Fruit fly (Drosophila melanogaster): ENCODE results near the gene CG5262.
A peak's percentile ranks its signal among the peaks of the same experiment; 100 is the strongest.

- TF ChIP-seq CG6163 (GFP tag; IDR thresholded peaks at IDR 0.05) (0 out of 3 replicates have a peak, but pooled peaks have one; percentile 22), fd59A (GFP tag; optimal IDR thresholded peaks at IDR 0.05) (no peak), dsx (GFP tag; optimal IDR thresholded peaks at IDR 0.05; ENCODE audit: poor library complexity, severe bottlenecking) (no peak), Hr39 (GFP tag; optimal IDR thresholded peaks at IDR 0.05) (no peak), CG10669 (GFP tag; optimal IDR thresholded peaks at IDR 0.05) (no peak), Ets96B (tag; optimal IDR thresholded peaks at IDR 0.05) (no peak), CG11902 (GFP tag; optimal IDR thresholded peaks at IDR 0.05) (no peak), lz (GFP tag; optimal IDR thresholded peaks at IDR 0.05) (no peak), CG31627 (GFP tag; optimal IDR thresholded peaks at IDR 0.05) (no peak), CG6792 (GFP tag; optimal IDR thresholded peaks at IDR 0.05) (no peak), Gug (GFP tag; IDR thresholded peaks at IDR 0.05) (no peak)
Measured at dm6 chr3L:20446030-20446429, 15.8 kb upstream of the CG5262 start.

All from whole organism, prepupa.